Worm (Caenorhabditis elegans) whole organism, young adult: ENCODE results near the gene ifbp-1.

ENCODE experiments used
- F52B5.7 ChIP-seq: sonication (generic microtip); optimal IDR thresholded peaks from 2 replicates; lab custom pipeline; 2016; ENCODE audit warnings: mild to moderate bottlenecking, missing genetic modification characterization, missing compliant biosample characterization
- ama-1 ChIP-seq, 3 experiments: fragments of 150-350 bp in 1 of 3; sonication (generic microtip) in 2 of 3; optimal IDR thresholded peaks; 2 replicates each; lab custom pipeline; 2014 to 2018; ENCODE audit warnings: missing biosample characterization in 2 of 3, missing genetic modification characterization in 2 of 3, missing genetic modification reagents in 2 of 3
- atf-7 ChIP-seq: sonication (generic microtip); optimal IDR thresholded peaks from 2 replicates; lab custom pipeline; 2017; ENCODE audit warnings: mild to moderate bottlenecking, missing genetic modification characterization, missing compliant biosample characterization
- attf-3 ChIP-seq: fragments of 200-800 bp; sonication (Bioruptor generic); conservative IDR thresholded peaks from 2 replicates; pipeline ENCODE4 v1.3.6; 2022; ENCODE audit warnings: missing genetic modification reagents, missing genetic modification characterization, missing compliant biosample characterization
- attf-5 ChIP-seq: fragments of 200-800 bp; sonication (Bioruptor generic); optimal IDR thresholded peaks from 2 replicates; lab custom pipeline; 2018; ENCODE audit warnings: mild to moderate bottlenecking, missing genetic modification characterization, missing compliant biosample characterization
- lin-35 ChIP-seq, 3 experiments: fragments of 150-350 bp in 2 of 3; sonication (generic microtip) in 1 of 3; optimal IDR thresholded peaks; 2 replicates each; lab custom pipeline; 2014 to 2018; ENCODE audit warnings: missing biosample characterization in 3 of 3, missing genetic modification characterization in 3 of 3, missing genetic modification reagents in 3 of 3
- madf-6 ChIP-seq: fragments of 200-800 bp; sonication (Bioruptor generic); IDR thresholded peaks from 2 replicates; pipeline ENCODE4 v1.3.6; 2022; ENCODE audit warnings: missing genetic modification reagents, missing genetic modification characterization, missing compliant biosample characterization
- pha-4 ChIP-seq: fragments of 150-350 bp; sonication (generic microtip); optimal IDR thresholded peaks from 2 replicates; lab custom pipeline; 2014; ENCODE audit warnings: missing biosample characterization, missing genetic modification reagents, missing genetic modification characterization
- sea-2 ChIP-seq: fragments of 200-800 bp; sonication (Bioruptor generic); IDR thresholded peaks from 2 replicates; pipeline ENCODE4 v1.3.6; 2022; ENCODE audit warnings: missing genetic modification characterization, missing compliant biosample characterization
- unc-130 ChIP-seq: sonication (generic microtip); optimal IDR thresholded peaks from 2 replicates; lab custom pipeline; 2016; ENCODE audit warnings: missing genetic modification reagents, missing genetic modification characterization, missing compliant biosample characterization
- zim-3 ChIP-seq: sonication (generic microtip); optimal IDR thresholded peaks from 2 replicates; lab custom pipeline; 2017; ENCODE audit warnings: mild to moderate bottlenecking, missing genetic modification characterization, moderate library complexity, missing compliant biosample characterization

DNA sequence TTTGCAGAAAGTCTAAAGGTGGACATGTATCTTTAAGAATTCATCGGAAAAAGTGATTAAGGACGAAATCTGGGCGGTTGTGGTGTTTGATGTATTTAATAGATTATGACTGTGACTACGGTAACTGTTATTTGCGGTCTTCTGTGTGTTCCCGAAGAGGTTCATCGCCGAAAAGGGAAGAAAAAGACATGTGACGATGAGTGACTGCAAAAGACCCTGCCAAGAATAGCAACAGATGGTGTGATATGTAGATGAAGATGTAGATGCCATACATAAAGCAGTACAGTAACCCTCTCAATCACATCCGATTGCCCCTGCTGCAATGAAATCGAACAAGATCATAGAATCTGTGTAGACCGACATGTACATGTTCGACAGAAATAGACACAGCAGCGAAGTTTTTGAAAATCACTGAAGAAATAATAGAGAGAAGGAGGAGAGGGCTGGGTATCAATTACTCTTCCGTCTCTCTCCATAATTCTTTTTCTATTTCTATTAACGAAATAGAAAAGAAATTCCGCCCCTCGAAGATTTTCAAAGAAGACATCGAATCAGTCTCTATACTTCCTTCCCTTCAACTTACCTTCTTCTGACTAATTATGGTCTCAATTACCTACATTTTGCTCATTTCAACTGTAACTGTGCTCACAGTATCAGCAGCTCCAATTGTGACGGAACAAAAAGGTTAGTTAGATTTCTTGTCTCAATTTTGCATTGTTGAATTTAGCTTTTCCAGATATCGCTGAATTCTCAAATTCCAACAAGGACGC is 21.1 kb downstream of the ifbp-1 start, which contains the start of gene F32H5.3:
- no peak for TF ChIP-seq unc-130 (GFP tag; lab: Kevin White, UChicago)
- no peak for TF ChIP-seq attf-3 (GFP tag; lab: Robert Waterston, UW)
- no peak for TF ChIP-seq zim-3 (tag; lab: Kevin White, UChicago)
- TF ChIP-seq sea-2 (GFP tag; lab: Robert Waterston, UW) = no peak
- TF ChIP-seq atf-7 = no peak
- TF ChIP-seq lin-35 (GFP tag; optimal IDR thresholded peaks at IDR 0.05; lab: Kevin White, UChicago) = no peak
- no peak for TF ChIP-seq attf-5 (GFP tag; lab: Kevin White, UChicago)
- no peak for TF ChIP-seq F52B5.7 (tag; lab: Kevin White, UChicago)
- no peak for TF ChIP-seq ama-1 (optimal IDR thresholded peaks at IDR 0.05; lab: Kevin White, UChicago)
- no peak for TF ChIP-seq ama-1 (GFP tag; optimal IDR thresholded peaks at IDR 0.05; lab: Kevin White, UChicago)
- TF ChIP-seq madf-6 (GFP tag; lab: Robert Waterston, UW) = no peak
- no peak for TF ChIP-seq pha-4 (tag; lab: Kevin White, UChicago)
